Fruit fly (Drosophila melanogaster) whole organism: Measurements from ENCODE around the gene RpL26.

Experiments
- CG8478 ChIP-seq: fragments of >200 bp; optimal IDR thresholded peaks from 2 replicates; lab custom pipeline; 2018; ENCODE audit warnings: inconsistent platforms
- Dll ChIP-seq: fragments of >200 bp; optimal IDR thresholded peaks from 2 replicates; lab custom pipeline; 2017
- EcR ChIP-seq, 2 experiments: fragments of >200 bp; optimal IDR thresholded peaks; 2 replicates each; lab custom pipeline; 2017; ENCODE audit warnings: missing biosample characterization in 2 of 2, missing genetic modification characterization in 2 of 2, missing genetic modification reagents in 2 of 2
- pan ChIP-seq: fragments of >200 bp; optimal IDR thresholded peaks from 2 replicates; lab custom pipeline; 2017
- psq ChIP-seq: fragments of >200 bp; optimal IDR thresholded peaks from 2 replicates; lab custom pipeline; 2017
- usp ChIP-seq: fragments of >200 bp; optimal IDR thresholded peaks from 2 replicates; lab custom pipeline; 2017; ENCODE audit warnings: missing biosample characterization, missing genetic modification characterization, mixed read lengths

Gene RpL26

dm6 chr3L:18898770-18899278 is at the start of gene RpL26:
Gene RpL26 (plus strand): TSS chr3L:18898875.
- TF ChIP-seq pan (no peak), Dll (lab: Kevin White, UChicago) (no peak), EcR (GFP tag; optimal IDR thresholded peaks at IDR 0.05; lab: Kevin White, UChicago) (no peak), usp (GFP tag; lab: Kevin White, UChicago) (no peak), psq (no peak), CG8478 (lab: Kevin White, UChicago) (no peak)

dm6 chr3L:18852223-18852622 is 46.5 kb upstream of the RpL26 start:
- TF ChIP-seq psq (no peak), usp (GFP tag; lab: Kevin White, UChicago) (no peak), EcR (GFP tag; optimal IDR thresholded peaks at IDR 0.05; lab: Kevin White, UChicago) (no peak), CG8478 (lab: Kevin White, UChicago) (no peak), Dll (lab: Kevin White, UChicago) (no peak), pan (no peak)

- TF ChIP-seq pan (no peak), EcR (GFP tag; optimal IDR thresholded peaks at IDR 0.05; lab: Kevin White, UChicago) (no peak), Dll (lab: Kevin White, UChicago) (no peak), CG8478 (lab: Kevin White, UChicago) (no peak), usp (GFP tag; lab: Kevin White, UChicago) (no peak), psq (no peak)
Observed at dm6 chr3L:18853439-18853838, 45.2 kb upstream of the RpL26 start.

- TF ChIP-seq EcR (GFP tag; optimal IDR thresholded peaks at IDR 0.05; lab: Kevin White, UChicago): no peak
Observed at dm6 chr3L:18854412-18854811, 44.3 kb upstream of the RpL26 start.

- TF ChIP-seq pan: no peak
- no peak for TF ChIP-seq usp (GFP tag; lab: Kevin White, UChicago)
- no peak for TF ChIP-seq EcR (GFP tag; optimal IDR thresholded peaks at IDR 0.05; lab: Kevin White, UChicago)
- TF ChIP-seq Dll (lab: Kevin White, UChicago): no peak
- TF ChIP-seq psq: no peak
Observed at dm6 chr3L:18860467-18860866, 38.2 kb upstream of the RpL26 start.

dm6 chr3L:18861893-18862292 is 36.8 kb upstream of the RpL26 start:
- TF ChIP-seq psq (no peak), Dll (lab: Kevin White, UChicago) (no peak), pan (no peak)

- TF ChIP-seq pan: no peak
- TF ChIP-seq usp (GFP tag; lab: Kevin White, UChicago): no peak
- TF ChIP-seq psq: no peak
- TF ChIP-seq EcR (GFP tag; optimal IDR thresholded peaks at IDR 0.05; lab: Kevin White, UChicago): no peak
- TF ChIP-seq Dll (lab: Kevin White, UChicago): no peak
- no peak for TF ChIP-seq CG8478 (lab: Kevin White, UChicago)
Observed at dm6 chr3L:18863327-18863726, 35.3 kb upstream of the RpL26 start, which contains the start of gene CG6865. Gene CG6865 (plus strand): TSS chr3L:18863647.

dm6 chr3L:18865447-18866367 is 33.0 kb upstream of the RpL26 start, which contains the start of gene CG14074:
Gene CG14074 (plus strand): TSS chr3L:18866225.
- TF ChIP-seq Dll (lab: Kevin White, UChicago): no peak
- no peak for TF ChIP-seq usp (GFP tag; lab: Kevin White, UChicago)
- TF ChIP-seq CG8478 (lab: Kevin White, UChicago): peak; percentile 20
- no peak for TF ChIP-seq psq
- TF ChIP-seq EcR (GFP tag; optimal IDR thresholded peaks at IDR 0.05; lab: Kevin White, UChicago): no peak

dm6 chr3L:18867521-18867920 is 31.2 kb upstream of the RpL26 start, which contains the start of gene Dysb:
Gene Dysb (plus strand): TSS chr3L:18867771.
- TF ChIP-seq EcR (GFP tag; optimal IDR thresholded peaks at IDR 0.05; lab: Kevin White, UChicago) (no peak), pan (no peak), CG8478 (lab: Kevin White, UChicago) (no peak), Dll (lab: Kevin White, UChicago) (no peak), usp (GFP tag; lab: Kevin White, UChicago) (no peak), psq (no peak)

dm6 chr3L:18869035-18869826 is 29.4 kb upstream of the RpL26 start, which contains the start of gene Grx1:
Gene Grx1 (plus strand): TSS chr3L:18869230.
- no peak for TF ChIP-seq Dll (lab: Kevin White, UChicago)
- TF ChIP-seq pan: no peak
- TF ChIP-seq EcR (GFP tag; optimal IDR thresholded peaks at IDR 0.05; lab: Kevin White, UChicago): no peak
- no peak for TF ChIP-seq usp (GFP tag; lab: Kevin White, UChicago)
- no peak for TF ChIP-seq psq
- TF ChIP-seq CG8478 (lab: Kevin White, UChicago): no peak

- TF ChIP-seq CG8478 (lab: Kevin White, UChicago) (no peak), EcR (GFP tag; optimal IDR thresholded peaks at IDR 0.05; lab: Kevin White, UChicago) (no peak), pan (no peak)
Observed at dm6 chr3L:18870027-18870426, 28.6 kb upstream of the RpL26 start, which contains the start of gene Blos3. Gene Blos3 (plus strand): TSS chr3L:18870224.

- TF ChIP-seq Dll (lab: Kevin White, UChicago) (no peak), usp (GFP tag; lab: Kevin White, UChicago) (no peak), CG8478 (lab: Kevin White, UChicago) (no peak), pan (no peak), psq (no peak), EcR (GFP tag; optimal IDR thresholded peaks at IDR 0.05; lab: Kevin White, UChicago) (no peak)
Observed at dm6 chr3L:18872440-18872839, 26.2 kb upstream of the RpL26 start, which contains the start of the genes Rad9 and Uggt. Gene Rad9 (minus strand): TSS chr3L:18872553. Gene Uggt (plus strand): TSS chr3L:18872747.
